Worm (Caenorhabditis elegans): ENCODE measurements around the gene K04C2.3.
A peak's percentile ranks its signal among the peaks of the same experiment; 100 is the strongest.

The K04C2.3 gene

ce11 chrIII:6912381-6912780, 39.5 kb downstream of the K04C2.3 start, which contains the start of gene pdf-1:
Gene pdf-1, minus strand, starts transcription at chrIII:6912481.
- TF ChIP-seq pha-4 (GFP tag; IDR thresholded peaks at IDR 0.05): no peak
- TF ChIP-seq pha-4 (tag; optimal IDR thresholded peaks at IDR 0.05): no peak
- no peak for TF ChIP-seq tra-1 (GFP tag; IDR thresholded peaks at IDR 0.05)
- no peak for TF ChIP-seq ceh-20 (GFP tag; IDR thresholded peaks at IDR 0.05)
- TF ChIP-seq hlh-11 (tag; optimal IDR thresholded peaks at IDR 0.05): no peak
- TF ChIP-seq hlh-30 (tag; optimal IDR thresholded peaks at IDR 0.05; ENCODE audit: insufficient read depth): no peak
- no peak for TF ChIP-seq pqm-1 (tag; optimal IDR thresholded peaks at IDR 0.05)

- TF ChIP-seq dmd-9 (GFP tag; IDR thresholded peaks at IDR 0.05) (no peak), mxl-2 (GFP tag; conservative IDR thresholded peaks at IDR 0.05) (no peak), ces-1 (GFP tag; optimal IDR thresholded peaks at IDR 0.05) (peak; percentile 52), unc-39 (tag; optimal IDR thresholded peaks at IDR 0.05) (no peak), snpc-1.2 (GFP tag; IDR thresholded peaks at IDR 0.05) (no peak), lin-29 (GFP tag; IDR thresholded peaks at IDR 0.05) (no peak), set-16 (GFP tag; IDR thresholded peaks at IDR 0.05) (no peak), lin-15B (tag; optimal IDR thresholded peaks at IDR 0.05) (no peak), cey-2 (tag; optimal IDR thresholded peaks at IDR 0.05; ENCODE audit: borderline replicate concordance, insufficient read depth) (no peak), lsy-2 (tag; optimal IDR thresholded peaks at IDR 0.05) (peak in 1 of 2 experiments; percentile 31), Y75B8A.6 (GFP tag; IDR thresholded peaks at IDR 0.05) (no peak), zip-2 (tag; optimal IDR thresholded peaks at IDR 0.05) (no peak)
Observed at ce11 chrIII:6914840-6915239, 42.0 kb downstream of the K04C2.3 start.
